Fruit fly (Drosophila melanogaster) whole organism, embryonic: Measurements from ENCODE around the gene Nsf2.

ENCODE experiments used
- Abd-B ChIP-seq: fragments of 200-800 bp; sonication (Bioruptor generic); optimal IDR thresholded peaks from 2 replicates; lab custom pipeline; 2018; ENCODE audit warnings: missing biosample characterization, mild to moderate bottlenecking, missing genetic modification characterization, moderate library complexity
- Antp ChIP-seq: fragments of 200-800 bp; sonication (Bioruptor generic); optimal IDR thresholded peaks from 3 replicates; lab custom pipeline; 2016; ENCODE audit warnings: missing biosample characterization, missing genetic modification characterization
- Bteb2 ChIP-seq: fragments of 200-800 bp; sonication (Bioruptor generic); optimal IDR thresholded peaks from 2 replicates; lab custom pipeline; 2016; ENCODE audit warnings: missing biosample characterization, missing genetic modification characterization
- CG10147 ChIP-seq: fragments of 200-800 bp; sonication (Bioruptor generic); optimal IDR thresholded peaks from 2 replicates; lab custom pipeline; 2019; ENCODE audit warnings: missing biosample characterization, mild to moderate bottlenecking, missing genetic modification characterization, moderate library complexity
- CG10274 ChIP-seq: fragments of 200-800 bp; sonication (Bioruptor generic); optimal IDR thresholded peaks from 3 replicates; lab custom pipeline; 2017; ENCODE audit warnings: missing biosample characterization, mild to moderate bottlenecking, missing genetic modification characterization
- CG11093 ChIP-seq: fragments of 200-800 bp; sonication (Bioruptor generic); IDR thresholded peaks from 3 replicates; pipeline ENCODE4 v1.3.6; 2022; ENCODE audit warnings: missing biosample characterization, missing genetic modification characterization
- CG11695 ChIP-seq: fragments of 200-800 bp; sonication (Bioruptor generic); IDR thresholded peaks from 3 replicates; pipeline ENCODE4 v1.3.6; 2022; ENCODE audit warnings: missing biosample characterization, missing genetic modification characterization
- CG12391 ChIP-seq: fragments of 200-800 bp; sonication (Bioruptor generic); optimal IDR thresholded peaks from 3 replicates; lab custom pipeline; 2018; ENCODE audit warnings: missing biosample characterization, mild to moderate bottlenecking, missing genetic modification characterization, moderate library complexity
- CG1529 ChIP-seq: fragments of 200-800 bp; sonication (Bioruptor generic); optimal IDR thresholded peaks from 3 replicates; lab custom pipeline; 2018; ENCODE audit warnings: missing biosample characterization, missing genetic modification characterization
- CG16779 ChIP-seq: fragments of 200-800 bp; sonication (Bioruptor generic); IDR thresholded peaks from 2 replicates; pipeline ENCODE4 v1.3.6; 2022; ENCODE audit warnings: missing biosample characterization, missing genetic modification characterization
- CG17612 ChIP-seq: fragments of 200-800 bp; sonication (Bioruptor generic); IDR thresholded peaks from 2 replicates; pipeline ENCODE4 v1.3.6; 2022; ENCODE audit warnings: missing biosample characterization, missing genetic modification characterization
- CG17912 ChIP-seq: fragments of 200-800 bp; sonication (Bioruptor generic); optimal IDR thresholded peaks from 2 replicates; lab custom pipeline; 2018; ENCODE audit warnings: missing biosample characterization, mild to moderate bottlenecking, missing genetic modification characterization
- CG18619 ChIP-seq: fragments of 200-800 bp; sonication (Bioruptor generic); optimal IDR thresholded peaks from 3 replicates; lab custom pipeline; 2017; ENCODE audit warnings: missing biosample characterization, mild to moderate bottlenecking, missing genetic modification characterization
- CG18764 ChIP-seq: fragments of 200-800 bp; sonication (Bioruptor generic); optimal IDR thresholded peaks from 3 replicates; lab custom pipeline; 2016; ENCODE audit warnings: missing biosample characterization, missing genetic modification characterization
- CG4404 ChIP-seq: fragments of 200-800 bp; sonication (Bioruptor generic); IDR thresholded peaks from 2 replicates; pipeline ENCODE4 v1.3.6; 2022; ENCODE audit warnings: missing biosample characterization, missing genetic modification characterization
- CG4617 ChIP-seq: fragments of 200-800 bp; sonication (Bioruptor generic); optimal IDR thresholded peaks from 3 replicates; lab custom pipeline; 2016; ENCODE audit warnings: missing biosample characterization, missing genetic modification characterization, borderline replicate concordance
- CG6272 ChIP-seq: fragments of 200-800 bp; sonication (Bioruptor generic); IDR thresholded peaks from 2 replicates; pipeline ENCODE4 v1.3.6; 2022; ENCODE audit warnings: missing biosample characterization, missing genetic modification characterization
- CG6765 ChIP-seq: fragments of 200-800 bp; sonication (Bioruptor generic); optimal IDR thresholded peaks from 3 replicates; lab custom pipeline; 2017; ENCODE audit warnings: missing biosample characterization, mild to moderate bottlenecking, missing genetic modification characterization
- CG6791 ChIP-seq: fragments of 200-800 bp; sonication (Bioruptor generic); IDR thresholded peaks from 3 replicates; pipeline ENCODE4 v1.3.6; 2022; ENCODE audit warnings: missing biosample characterization, missing genetic modification characterization; ENCODE audit not compliant: partially characterized antibody
- CG6854 ChIP-seq: fragments of 200-800 bp; sonication (Bioruptor generic); optimal IDR thresholded peaks from 3 replicates; lab custom pipeline; 2017; ENCODE audit warnings: missing biosample characterization, mild to moderate bottlenecking, missing genetic modification characterization
- CG8388 ChIP-seq: fragments of 200-800 bp; sonication (Bioruptor generic); optimal IDR thresholded peaks from 2 replicates; lab custom pipeline; 2019; ENCODE audit warnings: missing biosample characterization, mild to moderate bottlenecking, missing genetic modification characterization, moderate library complexity
- CG8924 ChIP-seq: fragments of 200-800 bp; optimal IDR thresholded peaks from 3 replicates; lab custom pipeline; 2019; ENCODE audit warnings: missing biosample characterization, mild to moderate bottlenecking, missing genetic modification characterization, moderate library complexity
- CG9797 ChIP-seq: fragments of 200-800 bp; sonication (Bioruptor generic); optimal IDR thresholded peaks from 3 replicates; lab custom pipeline; 2018; ENCODE audit warnings: missing biosample characterization, mild to moderate bottlenecking, missing genetic modification characterization
- CG9932 ChIP-seq: fragments of 200-800 bp; sonication (Bioruptor generic); IDR thresholded peaks from 2 replicates; pipeline ENCODE4 v1.3.6; 2022; ENCODE audit warnings: missing biosample characterization, missing genetic modification characterization
- Dip2 ChIP-seq: fragments of 200-800 bp; sonication (Bioruptor generic); IDR thresholded peaks from 2 replicates; pipeline ENCODE4 v1.3.6; 2022; ENCODE audit warnings: missing biosample characterization, missing genetic modification characterization
- MBD-R2 ChIP-seq: fragments of 200-800 bp; sonication (Bioruptor generic); IDR thresholded peaks from 2 replicates; pipeline ENCODE4 v1.3.6; 2022; ENCODE audit warnings: missing biosample characterization, missing genetic modification characterization
- MTF-1 ChIP-seq: fragments of 200-800 bp; sonication (Bioruptor generic); optimal IDR thresholded peaks from 2 replicates; lab custom pipeline; 2018; ENCODE audit warnings: missing biosample characterization, mild to moderate bottlenecking, missing genetic modification characterization, borderline replicate concordance
- Nf-YA ChIP-seq: fragments of 200-800 bp; sonication (Bioruptor generic); IDR thresholded peaks from 2 replicates; pipeline ENCODE4 v1.3.6; 2022; ENCODE audit warnings: missing biosample characterization, missing genetic modification characterization
- Pdp1 ChIP-seq, 2 experiments: fragments of 200-800 bp; sonication (Bioruptor generic); optimal IDR thresholded peaks; 3 replicates each; lab custom pipeline; 2016; ENCODE audit warnings: missing biosample characterization in 2 of 2, missing genetic modification characterization in 2 of 2, mild to moderate bottlenecking in 1 of 2, moderate library complexity in 1 of 2
- Scr ChIP-seq: fragments of 200-800 bp; sonication (Bioruptor generic); IDR thresholded peaks from 2 replicates; pipeline ENCODE4 v1.3.6; 2022; ENCODE audit warnings: missing biosample characterization, missing genetic modification characterization; ENCODE audit not compliant: partially characterized antibody
- Side ChIP-seq: fragments of 200-800 bp; sonication (Bioruptor generic); optimal IDR thresholded peaks from 2 replicates; lab custom pipeline; 2016; ENCODE audit warnings: missing biosample characterization, missing genetic modification characterization
- Spps ChIP-seq: fragments of 200-800 bp; sonication (Bioruptor generic); optimal IDR thresholded peaks from 2 replicates; lab custom pipeline; 2018; ENCODE audit warnings: missing biosample characterization, mild to moderate bottlenecking, missing genetic modification characterization
- Usf ChIP-seq: fragments of 200-800 bp; sonication (Bioruptor generic); optimal IDR thresholded peaks from 2 replicates; lab custom pipeline; 2017; ENCODE audit warnings: missing genotype, missing biosample characterization, missing genetic modification characterization
- br ChIP-seq: fragments of >200 bp; optimal IDR thresholded peaks from 2 replicates; lab custom pipeline; 2017
- dpn ChIP-seq, 2 experiments: fragments of 200-800 bp; sonication (Bioruptor generic); optimal IDR thresholded peaks; 3 replicates each; lab custom pipeline; 2016; ENCODE audit warnings: missing biosample characterization in 2 of 2, missing genetic modification characterization in 2 of 2
- fd96Cb ChIP-seq: fragments of 200-800 bp; sonication (Bioruptor generic); optimal IDR thresholded peaks from 2 replicates; lab custom pipeline; 2018; ENCODE audit warnings: missing biosample characterization, mild to moderate bottlenecking, missing genetic modification characterization, moderate library complexity
- grau ChIP-seq: fragments of 200-800 bp; optimal IDR thresholded peaks from 3 replicates; lab custom pipeline; 2019; ENCODE audit warnings: missing biosample characterization, mild to moderate bottlenecking, missing genetic modification characterization, moderate library complexity
- grn ChIP-seq: fragments of 200-800 bp; sonication (Bioruptor generic); optimal IDR thresholded peaks from 3 replicates; lab custom pipeline; 2017; ENCODE audit warnings: missing biosample characterization, missing genetic modification characterization
- ham ChIP-seq: fragments of 200-800 bp; sonication (Bioruptor generic); IDR thresholded peaks from 2 replicates; pipeline ENCODE4 v1.3.6; 2022; ENCODE audit warnings: missing biosample characterization, missing genetic modification characterization
- hkb ChIP-seq, 2 experiments: fragments of 200-800 bp in 1 of 2; fragments of >200 bp in 1 of 2; sonication (Bioruptor generic) in 1 of 2; IDR thresholded peaks in 1 of 2; optimal IDR thresholded peaks in 1 of 2; 2 replicates each; pipeline versions ENCODE4 v1.3.6 to Lab custom; 2017 to 2022; ENCODE audit warnings: missing biosample characterization in 1 of 2, missing genetic modification characterization in 1 of 2
- hth ChIP-seq: fragments of >200 bp; optimal IDR thresholded peaks from 2 replicates; lab custom pipeline; 2017; ENCODE audit warnings: inconsistent platforms
- ind ChIP-seq: fragments of 200-800 bp; sonication (Bioruptor generic); optimal IDR thresholded peaks from 3 replicates; lab custom pipeline; 2016; ENCODE audit warnings: missing biosample characterization, missing genetic modification characterization
- otp ChIP-seq: fragments of 200-800 bp; sonication (Bioruptor generic); IDR thresholded peaks from 3 replicates; pipeline ENCODE4, ENCODE4 v1.3.6; 2022; ENCODE audit warnings: missing biosample characterization, missing genetic modification characterization
- pum ChIP-seq: fragments of 200-800 bp; sonication (Bioruptor generic); optimal IDR thresholded peaks from 2 replicates; lab custom pipeline; 2016; ENCODE audit warnings: missing biosample characterization, missing genetic modification characterization
- salm ChIP-seq: fragments of 200-800 bp; sonication (Bioruptor generic); optimal IDR thresholded peaks from 2 replicates; lab custom pipeline; 2018; ENCODE audit warnings: missing biosample characterization, mild to moderate bottlenecking, missing genetic modification characterization
- sd ChIP-seq: fragments of 200-800 bp; sonication (Bioruptor generic); optimal IDR thresholded peaks from 3 replicates; lab custom pipeline; 2018; ENCODE audit warnings: missing biosample characterization, mild to moderate bottlenecking, missing genetic modification characterization, moderate library complexity
- sens ChIP-seq: fragments of 200-800 bp; sonication (Bioruptor generic); peaks from one replicate; lab custom pipeline; 2016; ENCODE audit warnings: missing biosample characterization, missing genetic modification characterization
- stwl ChIP-seq: fragments of 200-800 bp; sonication (Bioruptor generic); optimal IDR thresholded peaks from 3 replicates; lab custom pipeline; 2018; ENCODE audit warnings: missing biosample characterization, mild to moderate bottlenecking, missing genetic modification characterization, moderate library complexity

Gene Nsf2

DNA sequence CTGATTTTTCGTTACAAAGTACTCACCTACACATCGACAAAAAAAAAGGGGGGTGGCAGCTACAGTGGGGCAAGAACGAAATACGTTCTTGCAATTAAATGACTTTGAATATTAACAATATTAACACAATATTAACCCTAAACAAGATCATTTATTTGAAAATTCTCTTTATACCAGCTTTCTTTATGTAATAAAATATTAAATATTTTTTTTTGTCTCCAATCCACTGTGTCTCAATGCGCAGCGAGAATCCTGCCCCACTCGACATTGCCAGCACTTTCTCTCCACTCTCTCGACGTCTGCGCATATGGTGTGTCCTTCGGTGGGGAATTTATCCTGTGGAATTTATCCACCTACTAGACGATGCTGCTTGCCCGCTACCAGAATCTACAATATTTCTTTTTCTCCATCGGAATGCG lies 37.4 kb downstream of the Nsf2 start (continued):
- TF ChIP-seq MTF-1 (peak; percentile 67), Antp (GFP tag; lab: Kevin White, UChicago) (peak; percentile 49), CG6854 (GFP tag; lab: Kevin White, UChicago) (peak; percentile 89), CG9932 (GFP tag; lab: Robert Waterston, UW) (peak; percentile 93), CG18764 (GFP tag; lab: Kevin White, UChicago) (peak; percentile 73), CG6791 (GFP tag; lab: Robert Waterston, UW) (no peak), Abd-B (GFP tag; lab: Kevin White, UChicago) (peak; percentile 73), MBD-R2 (GFP tag; lab: Robert Waterston, UW) (peak; percentile 91), grn (peak; percentile 34), CG4617 (GFP tag; lab: Kevin White, UChicago) (peak; percentile 60), ham (GFP tag; lab: Robert Waterston, UW) (peak; percentile 70; the same call in 1 of the 2 replicates), CG12391 (tag; lab: Kevin White, UChicago) (peak; percentile 93), CG9797 (GFP tag; lab: Kevin White, UChicago) (no peak), CG10274 (GFP tag; lab: Kevin White, UChicago) (peak; percentile 73), Scr (GFP tag; lab: Robert Waterston, UW) (no peak), CG1529 (GFP tag; lab: Kevin White, UChicago) (peak; percentile 83), CG6765 (GFP tag; lab: Kevin White, UChicago) (peak; percentile 82), CG17612 (peak; percentile 73), salm (tag; lab: Kevin White, UChicago) (peak; percentile 70), br (lab: Kevin White, UChicago) (no peak), Usf (GFP tag; lab: Kevin White, UChicago) (peak; percentile 36), Nf-YA (GFP tag; lab: Robert Waterston, UW) (peak; percentile 89), otp (GFP tag; lab: Robert Waterston, UW) (peak; percentile 93), sd (tag; lab: Kevin White, UChicago) (peak; percentile 91), hkb (optimal IDR thresholded peaks at IDR 0.05; lab: Kevin White, UChicago) (no peak), hkb (GFP tag; IDR thresholded peaks at IDR 0.05; lab: Robert Waterston, UW) (peak; percentile 97), Bteb2 (GFP tag; lab: Kevin White, UChicago) (peak; percentile 52), hth (no peak), CG16779 (GFP tag; lab: Robert Waterston, UW) (peak; percentile 86), Side (GFP tag; lab: Kevin White, UChicago) (peak; percentile 37)

DNA sequence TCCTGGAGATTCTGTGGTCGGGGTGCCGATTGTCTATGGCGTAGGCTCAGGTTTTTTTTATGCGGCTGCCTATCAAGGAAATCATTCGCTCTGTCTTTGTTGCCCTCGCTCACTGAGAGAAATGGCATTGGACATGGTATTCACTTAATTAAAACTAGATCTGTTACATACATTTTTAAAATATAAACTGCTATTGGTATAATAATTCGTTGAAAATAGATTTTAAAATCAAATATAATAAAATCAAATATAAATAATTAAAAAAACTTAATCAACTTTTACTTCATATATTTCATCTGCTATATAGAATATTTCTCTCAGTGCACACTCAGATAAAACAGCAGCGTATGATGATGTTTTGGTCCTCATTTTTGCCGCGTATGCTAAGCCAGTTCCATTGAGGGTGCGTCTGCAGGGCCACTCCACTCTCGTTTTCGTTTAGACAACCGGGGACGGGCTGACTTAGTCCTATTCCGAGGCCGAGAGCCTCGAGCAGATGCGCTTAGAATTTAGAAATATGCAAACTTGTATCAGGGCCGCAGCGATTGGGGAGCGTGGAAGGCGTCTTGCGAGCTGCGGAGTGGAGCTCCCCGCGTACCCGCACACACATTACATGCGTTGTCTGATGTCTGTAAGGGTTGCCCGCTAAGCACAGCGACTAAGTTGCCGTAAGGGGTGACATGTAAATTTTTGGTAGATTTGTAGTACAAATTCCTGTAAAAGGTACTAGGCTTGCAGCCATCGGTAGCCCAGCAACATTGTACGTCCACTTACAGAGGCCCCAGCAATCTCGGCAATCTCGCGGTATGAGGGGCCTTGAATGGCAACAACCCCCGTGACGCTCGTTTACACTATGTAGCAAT lies 38.0 kb downstream of the Nsf2 start:
- no peak for TF ChIP-seq CG11695 (GFP tag; lab: Robert Waterston, UW)
- TF ChIP-seq CG18619 (GFP tag; lab: Kevin White, UChicago), result peak; percentile 18
- peak; percentile 22; the same call in 1 of the 3 replicates for TF ChIP-seq CG11093
- no peak for TF ChIP-seq CG10147 (GFP tag; lab: Kevin White, UChicago)
- peak; percentile 41 for TF ChIP-seq CG4404
- TF ChIP-seq CG12391 (tag; lab: Kevin White, UChicago), result peak; percentile 65
- no peak for TF ChIP-seq CG6272 (GFP tag; lab: Robert Waterston, UW)
- TF ChIP-seq Pdp1 (GFP tag; optimal IDR thresholded peaks at IDR 0.05; lab: Kevin White, UChicago), result no peak
- TF ChIP-seq stwl (tag; lab: Kevin White, UChicago), result no peak
- TF ChIP-seq fd96Cb (tag; lab: Kevin White, UChicago), result peak; percentile 34
- TF ChIP-seq ind (GFP tag; lab: Kevin White, UChicago), result no peak
- peak; percentile 54 for TF ChIP-seq CG8924 (tag; lab: Kevin White, UChicago)
- TF ChIP-seq hkb (optimal IDR thresholded peaks at IDR 0.05; lab: Kevin White, UChicago), result no peak
- TF ChIP-seq hkb (GFP tag; IDR thresholded peaks at IDR 0.05; lab: Robert Waterston, UW), result 0 out of 2 replicates have a peak, but pooled peaks have one; percentile 25
- peak in 1 of 2 experiments; percentile 3 for TF ChIP-seq dpn (GFP tag; optimal IDR thresholded peaks at IDR 0.05; lab: Kevin White, UChicago)
- peak; percentile 62 for TF ChIP-seq grau (tag; lab: Kevin White, UChicago)
- peak; percentile 54 for TF ChIP-seq sens (GFP tag; lab: Kevin White, UChicago)
- no peak for TF ChIP-seq Abd-B (GFP tag; lab: Kevin White, UChicago)
- TF ChIP-seq Spps, result no peak
- TF ChIP-seq CG17912 (GFP tag; lab: Kevin White, UChicago), result no peak
- no peak for TF ChIP-seq Dip2 (GFP tag; lab: Robert Waterston, UW)
- peak; percentile 40 for TF ChIP-seq CG8388 (GFP tag; lab: Kevin White, UChicago)
- no peak for TF ChIP-seq pum
